Worm (Caenorhabditis elegans) whole organism, L3 larva: ENCODE results near the gene mec-2.
A peak's percentile ranks its signal among the peaks of the same experiment; 100 is the strongest.

ENCODE experiments used
- ZK546.5 ChIP-seq: sonication (generic microtip); optimal IDR thresholded peaks from 2 replicates; lab custom pipeline; 2017; ENCODE audit warnings: missing biosample characterization, missing genetic modification characterization
- ama-1 ChIP-seq: fragments of 150-350 bp; optimal IDR thresholded peaks from 2 replicates; lab custom pipeline; 2018
- ceh-82 ChIP-seq: fragments of 150-350 bp; optimal IDR thresholded peaks from 2 replicates; lab custom pipeline; 2014; ENCODE audit warnings: missing biosample characterization, missing genetic modification characterization
- egl-27 ChIP-seq: sonication (generic microtip); optimal IDR thresholded peaks from 4 replicates; lab custom pipeline; 2017; ENCODE audit warnings: missing biosample characterization, missing genetic modification reagents, missing genetic modification characterization
- elt-1 ChIP-seq: fragments of 150-350 bp; optimal IDR thresholded peaks from 2 replicates; lab custom pipeline; 2014; ENCODE audit warnings: missing biosample characterization, missing genetic modification characterization
- elt-2 ChIP-seq: sonication (generic microtip); optimal IDR thresholded peaks from 2 replicates; lab custom pipeline; 2016; ENCODE audit warnings: missing genetic modification reagents, mild to moderate bottlenecking, missing genetic modification characterization, missing compliant biosample characterization
- elt-3 ChIP-seq, 3 experiments: fragments of 150-350 bp in 1 of 3; sonication (generic microtip) in 2 of 3; optimal IDR thresholded peaks; 2 replicates in 2 of 3; 4 replicates in 1 of 3; lab custom pipeline; 2014 to 2017; ENCODE audit warnings: missing biosample characterization in 3 of 3, missing genetic modification characterization in 3 of 3
- eor-1 ChIP-seq, 2 experiments: fragments of 150-350 bp; optimal IDR thresholded peaks; 2 replicates each; lab custom pipeline; 2014 to 2018; ENCODE audit warnings: missing biosample characterization in 2 of 2, missing genetic modification characterization in 2 of 2
- fkh-10 ChIP-seq: sonication (generic microtip); optimal IDR thresholded peaks from 2 replicates; lab custom pipeline; 2017; ENCODE audit warnings: missing biosample characterization, missing genetic modification reagents, missing genetic modification characterization
- fkh-2 ChIP-seq: fragments of 150-350 bp; optimal IDR thresholded peaks from 2 replicates; lab custom pipeline; 2014; ENCODE audit warnings: missing biosample characterization, missing genetic modification reagents, missing genetic modification characterization
- hmg-11 ChIP-seq: sonication (generic microtip); optimal IDR thresholded peaks from 2 replicates; lab custom pipeline; 2016; ENCODE audit warnings: missing genetic modification characterization, missing compliant biosample characterization
- jun-1 ChIP-seq: fragments of 150-350 bp; optimal IDR thresholded peaks from 2 replicates; lab custom pipeline; 2014; ENCODE audit warnings: missing biosample characterization, missing genetic modification reagents, missing genetic modification characterization
- mdl-1 ChIP-seq: fragments of 150-350 bp; optimal IDR thresholded peaks from 2 replicates; lab custom pipeline; 2014; ENCODE audit warnings: missing biosample characterization, missing genetic modification characterization
- nhr-11 ChIP-seq: fragments of 150-350 bp; optimal IDR thresholded peaks from 2 replicates; lab custom pipeline; 2014; ENCODE audit warnings: missing biosample characterization, missing genetic modification characterization
- nhr-23 ChIP-seq: fragments of 150-350 bp; optimal IDR thresholded peaks from 2 replicates; lab custom pipeline; 2014; ENCODE audit warnings: missing biosample characterization, missing genetic modification reagents, missing genetic modification characterization
- nhr-43 ChIP-seq: sonication (generic microtip); optimal IDR thresholded peaks from 2 replicates; lab custom pipeline; 2016; ENCODE audit warnings: mild to moderate bottlenecking, missing genetic modification characterization, missing compliant biosample characterization; ENCODE audit not compliant: poor library complexity, severe bottlenecking
- snpc-4 ChIP-seq: fragments of 150-350 bp; optimal IDR thresholded peaks from 2 replicates; lab custom pipeline; 2014; ENCODE audit warnings: missing biosample characterization, missing genetic modification characterization
- tbx-2 ChIP-seq: sonication (generic microtip); optimal IDR thresholded peaks from 2 replicates; lab custom pipeline; 2016; ENCODE audit warnings: mild to moderate bottlenecking, missing genetic modification characterization, missing compliant biosample characterization
- unc-39 ChIP-seq: sonication (generic microtip); optimal IDR thresholded peaks from 4 replicates; lab custom pipeline; 2017; ENCODE audit warnings: missing biosample characterization, missing genetic modification characterization
- zag-1 ChIP-seq: fragments of 150-350 bp; optimal IDR thresholded peaks from 2 replicates; lab custom pipeline; 2014; ENCODE audit warnings: missing biosample characterization, missing genetic modification characterization
- ztf-11 ChIP-seq: fragments of 150-350 bp; optimal IDR thresholded peaks from 2 replicates; lab custom pipeline; 2014; ENCODE audit warnings: missing biosample characterization, missing genetic modification characterization
- ztf-4 ChIP-seq: fragments of 150-350 bp; optimal IDR thresholded peaks from 2 replicates; lab custom pipeline; 2014; ENCODE audit warnings: missing biosample characterization, missing genetic modification characterization

mec-2 gene

DNA sequence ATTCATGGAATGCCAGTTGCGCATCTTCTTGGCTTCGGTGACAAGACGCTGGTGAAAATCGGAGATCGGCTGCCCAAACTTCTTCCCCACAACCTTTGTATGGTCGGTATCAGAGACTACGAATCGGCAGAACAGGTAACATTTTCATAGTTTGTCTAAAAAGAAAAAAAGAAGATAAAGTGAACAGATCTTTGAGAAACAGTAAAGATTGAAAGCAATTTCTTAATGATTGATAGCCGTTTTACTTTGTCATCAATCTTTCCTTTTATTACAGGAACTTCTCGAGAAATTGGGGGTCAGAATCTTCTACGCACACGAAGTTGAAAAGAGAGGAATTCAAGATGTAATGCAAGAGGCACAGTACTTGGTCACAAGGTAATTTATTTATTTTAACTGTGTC is 63.5 kb downstream of the mec-2 start:
- TF ChIP-seq fkh-2 (no peak), nhr-23 (peak; percentile 70), nhr-43 (tag; lab: Kevin White, UChicago) (no peak), eor-1 (tag; optimal IDR thresholded peaks at IDR 0.05; lab: Kevin White, UChicago) (no peak), elt-3 (tag; optimal IDR thresholded peaks at IDR 0.05; lab: Kevin White, UChicago) (peak in 1 of 3 experiments; percentile 10)

DNA sequence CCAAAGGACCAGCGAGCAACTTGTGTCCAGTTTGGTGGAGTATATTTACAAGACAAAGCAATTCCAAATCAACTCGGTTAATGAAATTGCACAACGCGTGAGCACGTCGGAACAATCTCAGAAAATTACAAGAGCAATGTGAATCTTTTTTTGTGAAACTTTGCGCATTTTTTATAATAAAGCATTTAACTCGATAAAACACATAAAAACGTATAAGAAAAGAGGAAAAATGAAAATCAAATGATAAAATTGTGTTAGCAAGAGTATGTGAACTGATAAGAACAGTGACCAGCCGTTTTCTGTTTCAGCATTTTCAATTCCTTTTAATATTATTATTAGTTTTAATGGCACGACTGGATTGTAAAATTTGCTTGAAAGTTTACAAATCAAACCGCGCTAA is 64.1 kb downstream of the mec-2 start, which contains the start of gene T22B7.8:
Gene T22B7.8 (plus strand): TSS at position 301 of the 400 bp plus-strand sequence.
- peak; percentile 25 for TF ChIP-seq elt-2 (tag; lab: Kevin White, UChicago)
- no peak for TF ChIP-seq elt-1 (tag; lab: Kevin White, UChicago)

DNA sequence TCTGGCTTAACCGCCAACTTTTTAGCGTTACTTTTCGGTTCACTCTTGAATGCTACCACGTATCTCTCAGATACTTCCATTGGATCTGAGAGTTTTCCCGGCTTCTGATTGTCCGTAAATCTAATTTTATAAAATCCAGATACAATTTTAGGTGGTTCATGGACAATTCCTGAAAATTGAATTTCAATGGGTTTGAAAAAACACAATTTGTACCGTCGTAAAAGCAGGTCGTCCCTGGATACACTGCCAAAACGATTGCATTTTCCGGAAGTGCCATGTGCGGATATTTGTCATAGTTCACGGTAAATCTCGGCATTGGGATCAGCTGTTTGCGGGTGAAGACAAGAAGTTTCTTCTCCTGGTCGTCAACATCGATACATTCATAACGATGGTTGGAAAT is 72.0 kb downstream of the mec-2 start:
- TF ChIP-seq nhr-43 (tag; lab: Kevin White, UChicago) (no peak), zag-1 (tag; lab: Kevin White, UChicago) (no peak), unc-39 (tag; lab: Kevin White, UChicago) (no peak), snpc-4 (tag; lab: Kevin White, UChicago) (no peak), hmg-11 (tag; lab: Kevin White, UChicago) (no peak), ztf-4 (tag; lab: Kevin White, UChicago) (no peak), egl-27 (tag; lab: Kevin White, UChicago) (no peak), nhr-11 (tag; lab: Kevin White, UChicago) (no peak), fkh-10 (GFP tag; lab: Kevin White, UChicago) (no peak), ztf-11 (tag; lab: Kevin White, UChicago) (no peak), jun-1 (tag; lab: Kevin White, UChicago) (no peak), ZK546.5 (tag; lab: Kevin White, UChicago) (no peak), tbx-2 (tag; lab: Kevin White, UChicago) (no peak), mdl-1 (tag; lab: Kevin White, UChicago) (no peak), ama-1 (no peak), ceh-82 (tag; lab: Kevin White, UChicago) (no peak), elt-2 (tag; lab: Kevin White, UChicago) (no peak)
